Worm (Caenorhabditis elegans) whole organism, L3 larva: Measurements from ENCODE around the gene dao-3.

Experiments
- aly-2 ChIP-seq: fragments of 150-350 bp; optimal IDR thresholded peaks from 2 replicates; lab custom pipeline; 2014; ENCODE audit warnings: missing biosample characterization, missing genetic modification characterization
- ceh-28 ChIP-seq: fragments of 150-350 bp; optimal IDR thresholded peaks from 2 replicates; lab custom pipeline; 2014; ENCODE audit warnings: missing biosample characterization, missing genetic modification reagents, missing genetic modification characterization
- ceh-82 ChIP-seq: fragments of 150-350 bp; optimal IDR thresholded peaks from 2 replicates; lab custom pipeline; 2014; ENCODE audit warnings: missing biosample characterization, missing genetic modification characterization
- daf-12 ChIP-seq: fragments of 150-350 bp; optimal IDR thresholded peaks from 2 replicates; lab custom pipeline; 2014; ENCODE audit warnings: missing biosample characterization, missing genetic modification reagents, missing genetic modification characterization
- egl-27 ChIP-seq: sonication (generic microtip); optimal IDR thresholded peaks from 4 replicates; lab custom pipeline; 2017; ENCODE audit warnings: missing biosample characterization, missing genetic modification reagents, missing genetic modification characterization
- elt-2 ChIP-seq: sonication (generic microtip); optimal IDR thresholded peaks from 2 replicates; lab custom pipeline; 2016; ENCODE audit warnings: missing genetic modification reagents, mild to moderate bottlenecking, missing genetic modification characterization, missing compliant biosample characterization
- elt-3 ChIP-seq, 3 experiments: fragments of 150-350 bp in 1 of 3; sonication (generic microtip) in 2 of 3; optimal IDR thresholded peaks; 2 replicates in 2 of 3; 4 replicates in 1 of 3; lab custom pipeline; 2014 to 2017; ENCODE audit warnings: missing biosample characterization in 3 of 3, missing genetic modification characterization in 3 of 3
- eor-1 ChIP-seq, 2 experiments: fragments of 150-350 bp; optimal IDR thresholded peaks; 2 replicates each; lab custom pipeline; 2014 to 2018; ENCODE audit warnings: missing biosample characterization in 2 of 2, missing genetic modification characterization in 2 of 2
- fkh-10 ChIP-seq: sonication (generic microtip); optimal IDR thresholded peaks from 2 replicates; lab custom pipeline; 2017; ENCODE audit warnings: missing biosample characterization, missing genetic modification reagents, missing genetic modification characterization
- fos-1 ChIP-seq: fragments of 150-350 bp; optimal IDR thresholded peaks from 2 replicates; lab custom pipeline; 2014; ENCODE audit warnings: missing biosample characterization, missing genetic modification characterization
- hmg-11 ChIP-seq: sonication (generic microtip); optimal IDR thresholded peaks from 2 replicates; lab custom pipeline; 2016; ENCODE audit warnings: missing genetic modification characterization, missing compliant biosample characterization
- jun-1 ChIP-seq: fragments of 150-350 bp; optimal IDR thresholded peaks from 2 replicates; lab custom pipeline; 2014; ENCODE audit warnings: missing biosample characterization, missing genetic modification reagents, missing genetic modification characterization
- lin-39 ChIP-seq: fragments of 150-350 bp; optimal IDR thresholded peaks from 2 replicates; lab custom pipeline; 2018; ENCODE audit warnings: missing biosample characterization, missing genetic modification reagents, missing genetic modification characterization
- lsy-12 ChIP-seq: sonication (generic microtip); optimal IDR thresholded peaks from 2 replicates; lab custom pipeline; 2016; ENCODE audit warnings: mild to moderate bottlenecking, missing genetic modification characterization, missing compliant biosample characterization
- mdl-1 ChIP-seq: fragments of 150-350 bp; optimal IDR thresholded peaks from 2 replicates; lab custom pipeline; 2014; ENCODE audit warnings: missing biosample characterization, missing genetic modification characterization
- nfya-1 ChIP-seq: sonication (generic microtip); optimal IDR thresholded peaks from 2 replicates; lab custom pipeline; 2017; ENCODE audit warnings: missing genetic modification characterization, mild to moderate bottlenecking, missing compliant biosample characterization, antibody characterized with exemption, moderate library complexity; ENCODE audit not compliant: insufficient read depth
- nhr-12 ChIP-seq: fragments of 150-350 bp; optimal IDR thresholded peaks from 2 replicates; lab custom pipeline; 2014; ENCODE audit warnings: missing biosample characterization, missing genetic modification characterization
- nhr-23 ChIP-seq: fragments of 150-350 bp; optimal IDR thresholded peaks from 2 replicates; lab custom pipeline; 2014; ENCODE audit warnings: missing biosample characterization, missing genetic modification reagents, missing genetic modification characterization
- nhr-25 ChIP-seq: sonication (generic microtip); optimal IDR thresholded peaks from 2 replicates; lab custom pipeline; 2017; ENCODE audit warnings: missing biosample characterization, missing genetic modification characterization
- nhr-28 ChIP-seq: fragments of 150-350 bp; optimal IDR thresholded peaks from 2 replicates; lab custom pipeline; 2014; ENCODE audit warnings: missing biosample characterization, missing genetic modification characterization
- nhr-43 ChIP-seq: sonication (generic microtip); optimal IDR thresholded peaks from 2 replicates; lab custom pipeline; 2016; ENCODE audit warnings: mild to moderate bottlenecking, missing genetic modification characterization, missing compliant biosample characterization; ENCODE audit not compliant: poor library complexity, severe bottlenecking
- nhr-67 ChIP-seq: fragments of 150-350 bp; optimal IDR thresholded peaks from 2 replicates; lab custom pipeline; 2014; ENCODE audit warnings: missing biosample characterization, missing genetic modification characterization
- nhr-76 ChIP-seq: fragments of 150-350 bp; sonication (generic microtip); optimal IDR thresholded peaks from 5 replicates; lab custom pipeline; 2014; ENCODE audit warnings: missing biosample characterization, missing genetic modification characterization
- nhr-77 ChIP-seq: fragments of 150-350 bp; optimal IDR thresholded peaks from 2 replicates; lab custom pipeline; 2014; ENCODE audit warnings: missing biosample characterization, missing genetic modification characterization
- pha-4 ChIP-seq: fragments of 150-350 bp; optimal IDR thresholded peaks from 2 replicates; lab custom pipeline; 2014; ENCODE audit warnings: missing biosample characterization, missing genetic modification reagents, missing genetic modification characterization
- pqm-1 ChIP-seq: fragments of 150-350 bp; optimal IDR thresholded peaks from 2 replicates; lab custom pipeline; 2017; ENCODE audit warnings: missing biosample characterization, missing genetic modification characterization, inconsistent platforms
- sea-2 ChIP-seq: fragments of 150-350 bp; sonication (generic microtip); optimal IDR thresholded peaks from 4 replicates; lab custom pipeline; 2014; ENCODE audit warnings: missing biosample characterization, missing genetic modification reagents, missing genetic modification characterization
- skn-1 ChIP-seq: fragments of 150-350 bp; optimal IDR thresholded peaks from 2 replicates; lab custom pipeline; 2014; ENCODE audit warnings: missing biosample characterization, missing genetic modification characterization
- snpc-4 ChIP-seq: fragments of 150-350 bp; optimal IDR thresholded peaks from 2 replicates; lab custom pipeline; 2014; ENCODE audit warnings: missing biosample characterization, missing genetic modification characterization
- tbx-2 ChIP-seq: sonication (generic microtip); optimal IDR thresholded peaks from 2 replicates; lab custom pipeline; 2016; ENCODE audit warnings: mild to moderate bottlenecking, missing genetic modification characterization, missing compliant biosample characterization
- unc-39 ChIP-seq: sonication (generic microtip); optimal IDR thresholded peaks from 4 replicates; lab custom pipeline; 2017; ENCODE audit warnings: missing biosample characterization, missing genetic modification characterization
- zag-1 ChIP-seq: fragments of 150-350 bp; optimal IDR thresholded peaks from 2 replicates; lab custom pipeline; 2014; ENCODE audit warnings: missing biosample characterization, missing genetic modification characterization
- ztf-11 ChIP-seq: fragments of 150-350 bp; optimal IDR thresholded peaks from 2 replicates; lab custom pipeline; 2014; ENCODE audit warnings: missing biosample characterization, missing genetic modification characterization
- ztf-4 ChIP-seq: fragments of 150-350 bp; optimal IDR thresholded peaks from 2 replicates; lab custom pipeline; 2014; ENCODE audit warnings: missing biosample characterization, missing genetic modification characterization

Gene dao-3

ce11 chrX:8117827-8118317, 31.5 kb upstream of the dao-3 start:
- TF ChIP-seq egl-27 (tag; lab: Kevin White, UChicago) (no peak), elt-3 (tag; optimal IDR thresholded peaks at IDR 0.05; lab: Kevin White, UChicago) (no peak), zag-1 (tag; lab: Kevin White, UChicago) (no peak), fkh-10 (no peak), lsy-12 (tag; lab: Kevin White, UChicago) (no peak), nhr-25 (no peak), nhr-28 (tag; lab: Kevin White, UChicago) (no peak), pqm-1 (no peak), unc-39 (tag; lab: Kevin White, UChicago) (no peak), ztf-4 (tag; lab: Kevin White, UChicago) (no peak), nhr-12 (tag; lab: Kevin White, UChicago) (no peak), ztf-11 (no peak)

DNA sequence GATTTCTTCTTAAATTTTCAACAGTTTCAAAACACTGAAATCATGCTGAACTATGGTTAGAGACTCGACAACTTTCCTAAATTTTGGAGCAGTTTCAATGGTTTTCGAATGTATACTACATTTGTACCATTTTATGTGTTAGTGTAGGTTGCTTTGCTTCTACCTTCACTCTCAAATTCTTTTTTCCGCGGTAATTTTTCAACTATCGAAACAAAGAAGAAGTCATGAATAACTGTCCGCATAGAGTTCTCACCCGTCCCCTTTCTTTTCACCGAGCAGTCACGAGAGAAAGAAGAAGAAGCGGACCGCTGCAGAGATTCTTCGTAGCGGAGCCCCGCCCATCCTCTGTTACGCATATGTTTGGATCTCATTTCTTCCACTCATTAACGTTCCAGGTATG, 29.8 kb upstream of the dao-3 start, which contains the start of gene hlh-8:
Gene hlh-8, plus strand, starts transcription at position 301 of the 400 bp plus-strand sequence.
- TF ChIP-seq pha-4 (tag; lab: Kevin White, UChicago) (no peak), lsy-12 (tag; lab: Kevin White, UChicago) (no peak)

DNA sequence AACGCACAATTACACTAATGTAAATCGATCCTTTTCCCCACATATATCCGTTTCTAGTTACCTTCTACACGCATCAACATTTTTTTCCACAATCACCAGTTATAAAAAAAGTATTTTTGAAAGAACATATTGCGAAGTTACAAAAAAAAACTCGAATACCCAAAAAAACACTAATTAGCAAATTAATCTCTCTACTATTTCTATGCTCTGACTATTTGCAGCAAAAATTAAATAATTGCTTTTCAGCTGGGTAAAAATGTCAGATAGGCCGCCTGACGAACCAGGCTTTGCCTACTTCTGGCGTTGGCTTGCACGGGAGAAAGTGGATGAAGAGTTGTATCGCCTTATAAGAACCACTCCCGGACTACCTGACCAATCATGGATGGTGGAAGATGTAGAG, 23.8 kb upstream of the dao-3 start, which contains the start of gene K07E3.1:
Gene K07E3.1, plus strand, starts transcription at position 247 of the 400 bp plus-strand sequence.
- TF ChIP-seq sea-2 = no peak
- TF ChIP-seq ceh-82 (tag; lab: Kevin White, UChicago) = no peak
- TF ChIP-seq nhr-76 (tag; lab: Kevin White, UChicago) = no peak

DNA sequence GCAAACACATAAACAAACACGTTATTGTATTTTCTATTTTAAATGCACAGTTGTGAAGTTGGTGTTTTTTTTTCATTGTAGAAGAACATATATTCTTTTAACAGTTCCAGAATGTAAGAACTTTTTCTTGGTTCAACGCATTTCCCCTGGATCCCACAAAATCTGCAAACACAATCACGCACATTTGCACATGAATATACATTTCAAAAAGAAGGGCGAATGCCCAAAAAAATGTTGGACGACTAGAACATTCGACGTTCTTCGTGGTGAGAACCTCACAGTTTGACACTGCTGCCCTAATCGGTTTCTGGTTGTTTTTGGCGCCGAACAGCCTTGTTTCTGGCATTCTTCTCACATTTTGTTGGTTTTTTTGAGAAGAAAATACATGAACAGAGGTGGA, 23.2 kb upstream of the dao-3 start:
- no peak for TF ChIP-seq sea-2
- TF ChIP-seq nhr-25 = peak; percentile 41
- TF ChIP-seq lin-39 (tag; lab: Kevin White, UChicago) = peak; percentile 51
- peak; percentile 3 for TF ChIP-seq nhr-23
- peak; percentile 43 for TF ChIP-seq elt-2 (tag; lab: Kevin White, UChicago)
- peak; percentile 26 for TF ChIP-seq hmg-11 (tag; lab: Kevin White, UChicago)
- no peak for TF ChIP-seq tbx-2 (tag; lab: Kevin White, UChicago)
- TF ChIP-seq nhr-28 (tag; lab: Kevin White, UChicago) = no peak
- TF ChIP-seq nfya-1 (tag; lab: Kevin White, UChicago) = peak; percentile 52
- peak; percentile 63 for TF ChIP-seq pha-4 (tag; lab: Kevin White, UChicago)

DNA sequence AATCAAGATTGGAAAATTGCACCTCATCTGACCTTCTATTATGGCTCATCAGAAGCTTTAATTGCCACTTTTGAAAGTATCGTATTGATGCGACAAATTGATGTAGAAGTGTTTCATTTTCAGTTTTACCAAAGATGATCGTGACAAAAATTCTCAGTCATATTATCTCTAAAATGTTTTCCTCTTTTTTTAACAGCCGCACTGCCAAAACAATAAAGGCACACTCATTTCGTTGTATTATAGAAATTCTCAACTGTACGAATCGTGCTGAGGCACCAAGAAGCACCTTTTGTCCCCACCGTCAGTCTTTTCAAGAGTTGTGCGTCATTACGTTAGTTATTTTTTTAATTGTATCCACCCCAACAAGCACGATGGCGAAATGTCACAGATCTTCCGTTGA, 21.6 kb upstream of the dao-3 start, which contains the start of gene K07E3.9:
Gene K07E3.9, plus strand, starts transcription at position 301 of the 400 bp plus-strand sequence.
- TF ChIP-seq snpc-4 (tag; lab: Kevin White, UChicago) (no peak), elt-3 (tag; optimal IDR thresholded peaks at IDR 0.05; lab: Kevin White, UChicago) (no peak), eor-1 (tag; optimal IDR thresholded peaks at IDR 0.05; lab: Kevin White, UChicago) (no peak), nhr-43 (tag; lab: Kevin White, UChicago) (no peak), mdl-1 (tag; lab: Kevin White, UChicago) (no peak), nhr-76 (tag; lab: Kevin White, UChicago) (no peak), tbx-2 (tag; lab: Kevin White, UChicago) (no peak), nhr-77 (tag; lab: Kevin White, UChicago) (no peak), daf-12 (tag; lab: Kevin White, UChicago) (no peak), unc-39 (tag; lab: Kevin White, UChicago) (no peak), lsy-12 (tag; lab: Kevin White, UChicago) (no peak)

ce11 chrX:8103899-8104298, 17.5 kb upstream of the dao-3 start, which contains the start of gene K07E3.2:
TSS of gene K07E3.2 (plus strand) at chrX:8104298.
- TF ChIP-seq eor-1 (tag; optimal IDR thresholded peaks at IDR 0.05; lab: Kevin White, UChicago) = no peak
- peak; percentile 51 for TF ChIP-seq ceh-28 (tag; lab: Kevin White, UChicago)
- peak; percentile 49 for TF ChIP-seq hmg-11 (tag; lab: Kevin White, UChicago)
- TF ChIP-seq aly-2 (tag; lab: Kevin White, UChicago) = no peak
- no peak for TF ChIP-seq egl-27 (tag; lab: Kevin White, UChicago)
- peak; percentile 13 for TF ChIP-seq jun-1 (tag; lab: Kevin White, UChicago)
- no peak for TF ChIP-seq lin-39 (tag; lab: Kevin White, UChicago)
- TF ChIP-seq nhr-43 (tag; lab: Kevin White, UChicago) = peak; percentile 57
- TF ChIP-seq lsy-12 (tag; lab: Kevin White, UChicago) = no peak
- TF ChIP-seq nhr-25 = peak; percentile 24
- TF ChIP-seq nhr-67 = no peak
- peak; percentile 6 for TF ChIP-seq nfya-1 (tag; lab: Kevin White, UChicago)
- no peak for TF ChIP-seq fos-1 (tag; lab: Kevin White, UChicago)
- TF ChIP-seq nhr-23 = no peak
- no peak for TF ChIP-seq skn-1 (tag; lab: Kevin White, UChicago)
- TF ChIP-seq nhr-12 (tag; lab: Kevin White, UChicago) = no peak
- TF ChIP-seq nhr-77 (tag; lab: Kevin White, UChicago) = no peak
- no peak for TF ChIP-seq mdl-1 (tag; lab: Kevin White, UChicago)
- no peak for TF ChIP-seq nhr-28 (tag; lab: Kevin White, UChicago)
- no peak for TF ChIP-seq ztf-11
